Fruit fly (Drosophila melanogaster) whole organism, embryonic: ENCODE data around the gene raptor.
A peak's percentile ranks its signal among the peaks of the same experiment; 100 is the strongest.

Source experiments
- CG10274 ChIP-seq: fragments of 200-800 bp; sonication (Bioruptor generic); optimal IDR thresholded peaks from 3 replicates; lab custom pipeline; 2017; ENCODE audit warnings: missing biosample characterization, mild to moderate bottlenecking, missing genetic modification characterization
- CG11247 ChIP-seq: fragments of 200-800 bp; sonication (Bioruptor generic); IDR thresholded peaks from 2 replicates; pipeline ENCODE4 v1.3.6; 2022; ENCODE audit warnings: missing biosample characterization, missing genetic modification characterization
- CG13287 ChIP-seq: fragments of 200-800 bp; sonication (Bioruptor generic); IDR thresholded peaks from 2 replicates; pipeline ENCODE4 v1.3.6; 2022; ENCODE audit warnings: missing biosample characterization, missing genetic modification characterization; ENCODE audit not compliant: partially characterized antibody
- CG13624 ChIP-seq: fragments of 200-800 bp; sonication (Bioruptor generic); optimal IDR thresholded peaks from 2 replicates; lab custom pipeline; 2016; ENCODE audit warnings: missing biosample characterization, missing genetic modification characterization
- CG14050 ChIP-seq: fragments of 200-800 bp; sonication (Bioruptor generic); IDR thresholded peaks from 3 replicates; pipeline ENCODE4 v1.3.6; 2022; ENCODE audit warnings: missing biosample characterization, missing genetic modification characterization
- CG14667 ChIP-seq: fragments of 200-800 bp; sonication (Bioruptor generic); IDR thresholded peaks from 2 replicates; pipeline ENCODE4 v1.3.6; 2022; ENCODE audit warnings: missing biosample characterization, missing genetic modification characterization
- CG14860 ChIP-seq: fragments of 200-800 bp; sonication (Bioruptor generic); IDR thresholded peaks from 3 replicates; pipeline ENCODE4 v1.3.6; 2022; ENCODE audit warnings: missing biosample characterization, missing genetic modification characterization; ENCODE audit not compliant: partially characterized antibody
- CG1647 ChIP-seq: fragments of 200-800 bp; sonication (Bioruptor generic); optimal IDR thresholded peaks from 3 replicates; lab custom pipeline; 2016; ENCODE audit warnings: missing biosample characterization, missing genetic modification characterization
- CG16813 ChIP-seq: fragments of 200-800 bp; sonication (Bioruptor generic); IDR thresholded peaks from 3 replicates; pipeline ENCODE4 v1.3.6; 2022; ENCODE audit warnings: missing biosample characterization, missing genetic modification characterization; ENCODE audit not compliant: partially characterized antibody
- CG17186 ChIP-seq: fragments of 200-800 bp; sonication (Bioruptor generic); optimal IDR thresholded peaks from 3 replicates; lab custom pipeline; 2017; ENCODE audit warnings: missing biosample characterization, missing genetic modification reagents, missing genetic modification characterization
- CG17912 ChIP-seq: fragments of 200-800 bp; sonication (Bioruptor generic); optimal IDR thresholded peaks from 2 replicates; lab custom pipeline; 2018; ENCODE audit warnings: missing biosample characterization, mild to moderate bottlenecking, missing genetic modification characterization
- CG18011 ChIP-seq: fragments of 200-800 bp; sonication (Bioruptor generic); optimal IDR thresholded peaks from 2 replicates; lab custom pipeline; 2017; ENCODE audit warnings: missing biosample characterization, missing genetic modification characterization, mild to moderate bottlenecking, moderate library complexity, missing genotype
- CG2129 ChIP-seq: fragments of 200-800 bp; sonication (Bioruptor generic); IDR thresholded peaks from 2 replicates; pipeline ENCODE4 v1.3.6; 2022; ENCODE audit warnings: missing biosample characterization, missing genetic modification characterization; ENCODE audit not compliant: partially characterized antibody
- CG30020 ChIP-seq: fragments of 200-800 bp; optimal IDR thresholded peaks from 2 replicates; lab custom pipeline; 2019; ENCODE audit warnings: missing biosample characterization, mild to moderate bottlenecking, missing genetic modification characterization, moderate library complexity
- CG3163 ChIP-seq: fragments of 200-800 bp; sonication (Bioruptor generic); optimal IDR thresholded peaks from 3 replicates; lab custom pipeline; 2016; ENCODE audit warnings: missing biosample characterization, missing genetic modification characterization
- CG34422 ChIP-seq: fragments of 200-800 bp; sonication (Bioruptor generic); IDR thresholded peaks from 3 replicates; pipeline ENCODE4 v1.3.6; 2022; ENCODE audit warnings: missing biosample characterization, missing genetic modification characterization
- CG4424 ChIP-seq: fragments of 200-800 bp; sonication (Bioruptor generic); optimal IDR thresholded peaks from 3 replicates; lab custom pipeline; 2016; ENCODE audit warnings: missing biosample characterization, missing genetic modification characterization
- CG4617 ChIP-seq: fragments of 200-800 bp; sonication (Bioruptor generic); optimal IDR thresholded peaks from 3 replicates; lab custom pipeline; 2016; ENCODE audit warnings: missing biosample characterization, missing genetic modification characterization, borderline replicate concordance
- CG4820 ChIP-seq: fragments of 200-800 bp; sonication (Bioruptor generic); optimal IDR thresholded peaks from 3 replicates; lab custom pipeline; 2016; ENCODE audit warnings: missing biosample characterization, missing genetic modification characterization
- CG6854 ChIP-seq: fragments of 200-800 bp; sonication (Bioruptor generic); optimal IDR thresholded peaks from 3 replicates; lab custom pipeline; 2017; ENCODE audit warnings: missing biosample characterization, mild to moderate bottlenecking, missing genetic modification characterization
- CG8944 ChIP-seq: fragments of 200-800 bp; sonication (Bioruptor generic); optimal IDR thresholded peaks from 3 replicates; lab custom pipeline; 2016; ENCODE audit warnings: missing biosample characterization, missing genetic modification characterization
- CG9215 ChIP-seq: fragments of 200-800 bp; sonication (Bioruptor generic); IDR thresholded peaks from 2 replicates; pipeline ENCODE4 v1.3.6; 2022; ENCODE audit warnings: missing biosample characterization, missing genetic modification characterization
- CG9609 ChIP-seq: fragments of 200-800 bp; sonication (Bioruptor generic); optimal IDR thresholded peaks from 3 replicates; lab custom pipeline; 2016; ENCODE audit warnings: missing biosample characterization, missing genetic modification characterization
- CG9932 ChIP-seq: fragments of 200-800 bp; sonication (Bioruptor generic); IDR thresholded peaks from 2 replicates; pipeline ENCODE4 v1.3.6; 2022; ENCODE audit warnings: missing biosample characterization, missing genetic modification characterization
- Dbx ChIP-seq: fragments of 200-800 bp; sonication (Bioruptor generic); IDR thresholded peaks from 3 replicates; pipeline ENCODE4 v1.3.6; 2022; ENCODE audit warnings: missing biosample characterization, missing genetic modification characterization
- Dp ChIP-seq: fragments of 200-800 bp; sonication (Bioruptor generic); optimal IDR thresholded peaks from 2 replicates; lab custom pipeline; 2018; ENCODE audit warnings: missing biosample characterization, mild to moderate bottlenecking, missing genetic modification characterization, moderate library complexity
- Dref ChIP-seq: fragments of 200-800 bp; sonication (Bioruptor generic); IDR thresholded peaks from 2 replicates; pipeline ENCODE4 v1.3.6; 2022; ENCODE audit warnings: missing biosample characterization, missing genetic modification characterization
- Fer2 ChIP-seq: fragments of 200-800 bp; sonication (Bioruptor generic); optimal IDR thresholded peaks from 2 replicates; lab custom pipeline; 2018; ENCODE audit warnings: missing biosample characterization, mild to moderate bottlenecking, missing genetic modification characterization, moderate library complexity
- Fer3 ChIP-seq: fragments of 200-800 bp; sonication (Bioruptor generic); optimal IDR thresholded peaks from 2 replicates; lab custom pipeline; 2018; ENCODE audit warnings: missing biosample characterization, mild to moderate bottlenecking, missing genetic modification characterization, moderate library complexity
- H2.0 ChIP-seq: fragments of 200-800 bp; sonication (Bioruptor generic); IDR thresholded peaks from 2 replicates; pipeline ENCODE4 v1.3.6; 2022; ENCODE audit warnings: missing biosample characterization, missing genetic modification characterization
- HLH4C ChIP-seq: fragments of 200-800 bp; sonication (Bioruptor generic); IDR thresholded peaks from 3 replicates; pipeline ENCODE4 v1.3.6; 2022; ENCODE audit warnings: missing biosample characterization, missing genetic modification characterization; ENCODE audit not compliant: partially characterized antibody
- NC2β ChIP-seq: fragments of 200-800 bp; sonication (Bioruptor generic); optimal IDR thresholded peaks from 2 replicates; lab custom pipeline; 2016; ENCODE audit warnings: missing biosample characterization, missing genetic modification characterization
- NFAT ChIP-seq: fragments of 200-800 bp; sonication (Bioruptor generic); IDR thresholded peaks from 2 replicates; pipeline ENCODE4 v1.3.6; 2022; ENCODE audit warnings: missing biosample characterization, missing genetic modification characterization
- Oli ChIP-seq: fragments of 200-800 bp; sonication (Bioruptor generic); optimal IDR thresholded peaks from 2 replicates; lab custom pipeline; 2018; ENCODE audit warnings: missing biosample characterization, mild to moderate bottlenecking, missing genetic modification characterization, moderate library complexity
- Sry-δ ChIP-seq: fragments of 200-800 bp; sonication (Bioruptor generic); optimal IDR thresholded peaks from 2 replicates; lab custom pipeline; 2016; ENCODE audit warnings: missing biosample characterization, missing genetic modification characterization
- al ChIP-seq: fragments of 200-800 bp; sonication (Bioruptor generic); IDR thresholded peaks from 2 replicates; pipeline ENCODE4 v1.3.6; 2022; ENCODE audit warnings: missing biosample characterization, missing genetic modification characterization
- bbx ChIP-seq: fragments of 200-800 bp; sonication (Bioruptor generic); IDR thresholded peaks from 2 replicates; pipeline ENCODE4 v1.3.6; 2022; ENCODE audit warnings: missing biosample characterization, missing genetic modification characterization; ENCODE audit not compliant: partially characterized antibody
- br ChIP-seq: fragments of >200 bp; optimal IDR thresholded peaks from 2 replicates; lab custom pipeline; 2017
- dmrt11E ChIP-seq: fragments of 200-800 bp; sonication (Bioruptor generic); optimal IDR thresholded peaks from 3 replicates; lab custom pipeline; 2018; ENCODE audit warnings: missing biosample characterization, mild to moderate bottlenecking, missing genetic modification characterization, moderate library complexity
- en ChIP-seq: fragments of 200-800 bp; sonication (Bioruptor generic); optimal IDR thresholded peaks from 2 replicates; lab custom pipeline; 2016; ENCODE audit warnings: missing biosample characterization, missing genetic modification characterization
- inv ChIP-seq: fragments of 200-800 bp; sonication (Bioruptor generic); IDR thresholded peaks from 2 replicates; pipeline ENCODE4 v1.3.6; 2022; ENCODE audit warnings: missing biosample characterization, missing genetic modification characterization; ENCODE audit not compliant: partially characterized antibody
- nom ChIP-seq: fragments of 200-800 bp; sonication (Bioruptor generic); optimal IDR thresholded peaks from 2 replicates; lab custom pipeline; 2017; ENCODE audit warnings: missing biosample characterization, missing genetic modification characterization, mild to moderate bottlenecking, moderate library complexity, missing genetic modification reagents
- pum ChIP-seq: fragments of 200-800 bp; sonication (Bioruptor generic); optimal IDR thresholded peaks from 2 replicates; lab custom pipeline; 2016; ENCODE audit warnings: missing biosample characterization, missing genetic modification characterization
- rib ChIP-seq: fragments of 200-800 bp; sonication (Bioruptor generic); IDR thresholded peaks from 2 replicates; pipeline ENCODE4 v1.3.6; 2022; ENCODE audit warnings: missing biosample characterization, missing genetic modification characterization
- sisA ChIP-seq: fragments of 200-800 bp; sonication (Bioruptor generic); IDR thresholded peaks from 2 replicates; pipeline ENCODE4 v1.3.6; 2022; ENCODE audit warnings: missing biosample characterization, missing genetic modification characterization
- tll ChIP-seq, 2 experiments: fragments of 200-800 bp in 1 of 2; fragments of >200 bp in 1 of 2; sonication (Bioruptor generic) in 1 of 2; optimal IDR thresholded peaks; 2 replicates each; lab custom pipeline; 2017 to 2019; ENCODE audit warnings: missing biosample characterization in 2 of 2, missing genetic modification characterization in 2 of 2, mild to moderate bottlenecking in 1 of 2, moderate library complexity in 1 of 2
- tup ChIP-seq: fragments of 200-800 bp; sonication (Bioruptor generic); optimal IDR thresholded peaks from 2 replicates; lab custom pipeline; 2016; ENCODE audit warnings: missing biosample characterization, mild to moderate bottlenecking, missing genetic modification characterization, moderate library complexity
- zf30C ChIP-seq: fragments of 200-800 bp; sonication (Bioruptor generic); optimal IDR thresholded peaks from 3 replicates; lab custom pipeline; 2018; ENCODE audit warnings: missing biosample characterization, mild to moderate bottlenecking, missing genetic modification characterization

The raptor gene

dm6 chrX:6037180-6037946, 52.6 kb downstream of the raptor start, which contains the start of the genes rux and MCTS1:
rux (minus strand) TSS chrX:6037800.
MCTS1 (plus strand) TSS chrX:6037892.
- TF ChIP-seq rib (GFP tag; lab: Robert Waterston, UW) (no peak), CG9609 (peak; percentile 39), en (GFP tag; lab: Kevin White, UChicago) (no peak), CG17186 (peak; percentile 42), Fer3 (tag; lab: Kevin White, UChicago) (no peak), CG14667 (no peak), CG14860 (GFP tag; lab: Robert Waterston, UW) (peak; percentile 91), CG1647 (GFP tag; lab: Kevin White, UChicago) (no peak), sisA (GFP tag; lab: Robert Waterston, UW) (peak; percentile 54; the same call in 1 of the 2 replicates), NFAT (GFP tag; lab: Robert Waterston, UW) (peak; percentile 65), Dref (GFP tag; lab: Robert Waterston, UW) (peak; percentile 93), dmrt11E (tag; lab: Kevin White, UChicago) (peak; percentile 12), CG3163 (GFP tag; lab: Kevin White, UChicago) (no peak), CG9932 (GFP tag; lab: Robert Waterston, UW) (peak; percentile 63), br (lab: Kevin White, UChicago) (no peak), pum (GFP tag; lab: Kevin White, UChicago) (peak; percentile 53), Oli (tag; lab: Kevin White, UChicago) (peak; percentile 6), al (peak; percentile 45; the same call in 1 of the 2 replicates), CG13624 (GFP tag; lab: Kevin White, UChicago) (peak; percentile 3), CG34422 (GFP tag; lab: Robert Waterston, UW) (peak; percentile 18; the same call in 1 of the 3 replicates), inv (GFP tag; lab: Robert Waterston, UW) (peak; percentile 89), Fer2 (tag; lab: Kevin White, UChicago) (no peak), CG18011 (GFP tag; lab: Kevin White, UChicago) (peak; percentile 49), nom (no peak), CG17912 (no peak), Dp (GFP tag; lab: Kevin White, UChicago) (peak; percentile 20), CG16813 (GFP tag; lab: Robert Waterston, UW) (peak; percentile 97), CG6854 (GFP tag; lab: Kevin White, UChicago) (no peak), zf30C (no peak), CG11247 (GFP tag; lab: Robert Waterston, UW) (peak; percentile 55; the same call in 1 of the 2 replicates), H2.0 (GFP tag; lab: Robert Waterston, UW) (no peak), CG2129 (peak; percentile 93), CG8944 (GFP tag; lab: Kevin White, UChicago) (no peak), CG4617 (peak; percentile 48), CG9215 (GFP tag; lab: Robert Waterston, UW) (peak; percentile 40), tup (GFP tag; lab: Kevin White, UChicago) (peak; percentile 8), NC2β (peak; percentile 35), CG4424 (GFP tag; lab: Kevin White, UChicago) (peak; percentile 17), CG13287 (GFP tag; lab: Robert Waterston, UW) (peak; percentile 95), CG30020 (tag; lab: Kevin White, UChicago) (peak; percentile 17), tll (GFP tag; optimal IDR thresholded peaks at IDR 0.05; lab: Kevin White, UChicago) (peak in 1 of 2 experiments; percentile 54), CG10274 (GFP tag; lab: Kevin White, UChicago) (no peak), CG4820 (GFP tag; lab: Kevin White, UChicago) (peak; percentile 14), HLH4C (peak; percentile 98), CG14050 (GFP tag; lab: Robert Waterston, UW) (no peak), bbx (GFP tag; lab: Robert Waterston, UW) (peak; percentile 92), Sry-δ (GFP tag; lab: Kevin White, UChicago) (peak; percentile 89), Dbx (GFP tag; lab: Robert Waterston, UW) (peak; percentile 57; the same call in 2 of the 3 replicates)
